Fruit fly (Drosophila melanogaster) whole organism, embryonic: ENCODE results near the gene capu.

Source experiments
- Atf-2 ChIP-seq: fragments of 200-800 bp; sonication (Bioruptor generic); optimal IDR thresholded peaks from 2 replicates; lab custom pipeline; 2016; ENCODE audit warnings: missing biosample characterization, missing genetic modification characterization
- CG11504 ChIP-seq: fragments of 200-800 bp; sonication (Bioruptor generic); optimal IDR thresholded peaks from 3 replicates; lab custom pipeline; 2019; ENCODE audit warnings: missing biosample characterization, mild to moderate bottlenecking, missing genetic modification characterization, moderate library complexity
- CG12769 ChIP-seq: fragments of 200-800 bp; sonication (Bioruptor generic); optimal IDR thresholded peaks from 2 replicates; lab custom pipeline; 2019; ENCODE audit warnings: missing biosample characterization, mild to moderate bottlenecking, missing genetic modification characterization, moderate library complexity
- CG14014 ChIP-seq: fragments of 200-800 bp; sonication (Bioruptor generic); IDR thresholded peaks from 2 replicates; pipeline ENCODE4 v1.3.6; 2022; ENCODE audit warnings: missing biosample characterization, missing genetic modification characterization
- CG14441 ChIP-seq: fragments of 200-800 bp; sonication (Bioruptor generic); IDR thresholded peaks from 2 replicates; pipeline ENCODE4 v1.3.6; 2022; ENCODE audit warnings: missing biosample characterization, missing genetic modification characterization
- CG1603 ChIP-seq: fragments of 200-800 bp; sonication (Bioruptor generic); optimal IDR thresholded peaks from 2 replicates; lab custom pipeline; 2019; ENCODE audit warnings: missing biosample characterization, mild to moderate bottlenecking, missing genetic modification characterization, moderate library complexity
- CG18599 ChIP-seq: fragments of 200-800 bp; sonication (Bioruptor generic); optimal IDR thresholded peaks from 3 replicates; lab custom pipeline; 2017; ENCODE audit warnings: missing biosample characterization, missing genetic modification characterization, mild to moderate bottlenecking, moderate library complexity, missing genetic modification reagents
- CG18764 ChIP-seq: fragments of 200-800 bp; sonication (Bioruptor generic); optimal IDR thresholded peaks from 3 replicates; lab custom pipeline; 2016; ENCODE audit warnings: missing biosample characterization, missing genetic modification characterization
- CG2120 ChIP-seq: fragments of 200-800 bp; sonication (Bioruptor generic); optimal IDR thresholded peaks from 3 replicates; lab custom pipeline; 2016; ENCODE audit warnings: missing biosample characterization, missing genetic modification characterization
- CG30431 ChIP-seq: fragments of 200-800 bp; sonication (Bioruptor generic); optimal IDR thresholded peaks from 2 replicates; lab custom pipeline; 2017; ENCODE audit warnings: missing biosample characterization, missing genetic modification characterization
- CG32532 ChIP-seq: fragments of 200-800 bp; sonication (Bioruptor generic); IDR thresholded peaks from 2 replicates; pipeline ENCODE4 v1.3.6; 2022; ENCODE audit warnings: missing biosample characterization, missing genetic modification characterization
- CG32767 ChIP-seq: fragments of 200-800 bp; sonication (Bioruptor generic); IDR thresholded peaks from 2 replicates; pipeline ENCODE4 v1.3.6; 2022; ENCODE audit warnings: missing biosample characterization, missing genetic modification characterization
- CG3281 ChIP-seq: fragments of 200-800 bp; sonication (Bioruptor generic); optimal IDR thresholded peaks from 3 replicates; lab custom pipeline; 2017; ENCODE audit warnings: missing biosample characterization, mild to moderate bottlenecking, missing genetic modification characterization
- CG34376 ChIP-seq: fragments of 200-800 bp; sonication (Bioruptor generic); optimal IDR thresholded peaks from 2 replicates; lab custom pipeline; 2018; ENCODE audit warnings: missing biosample characterization, mild to moderate bottlenecking, missing genetic modification characterization
- CG4730 ChIP-seq: fragments of 200-800 bp; sonication (Bioruptor generic); IDR thresholded peaks from 2 replicates; pipeline ENCODE4 v1.3.6; 2022; ENCODE audit warnings: missing biosample characterization, missing genetic modification characterization
- CG7357 ChIP-seq: fragments of 200-800 bp; sonication (Bioruptor generic); IDR thresholded peaks from 3 replicates; pipeline ENCODE4 v1.3.6; 2022; ENCODE audit warnings: missing biosample characterization, missing genetic modification characterization
- CG7839 ChIP-seq: fragments of 200-800 bp; sonication (Bioruptor generic); optimal IDR thresholded peaks from 3 replicates; lab custom pipeline; 2018; ENCODE audit warnings: missing biosample characterization, mild to moderate bottlenecking, missing genetic modification characterization, moderate library complexity
- Fer3 ChIP-seq: fragments of 200-800 bp; sonication (Bioruptor generic); optimal IDR thresholded peaks from 2 replicates; lab custom pipeline; 2018; ENCODE audit warnings: missing biosample characterization, mild to moderate bottlenecking, missing genetic modification characterization, moderate library complexity
- HLH3B ChIP-seq: fragments of 200-800 bp; sonication (Bioruptor generic); IDR thresholded peaks from 2 replicates; pipeline ENCODE4 v1.3.6; 2022; ENCODE audit warnings: missing biosample characterization, missing genetic modification characterization
- Hr51 ChIP-seq, 2 experiments: fragments of 200-800 bp; sonication (Bioruptor generic); optimal IDR thresholded peaks; 2 replicates in 1 of 2; 3 replicates in 1 of 2; lab custom pipeline; 2016 to 2018; ENCODE audit warnings: missing biosample characterization in 2 of 2, missing genetic modification characterization in 2 of 2, mild to moderate bottlenecking in 1 of 2, moderate library complexity in 1 of 2
- Meics ChIP-seq: fragments of 200-800 bp; sonication (Bioruptor generic); optimal IDR thresholded peaks from 2 replicates; lab custom pipeline; 2017; ENCODE audit warnings: missing biosample characterization, mild to moderate bottlenecking, missing genetic modification characterization
- Nf-YC ChIP-seq: fragments of 200-800 bp; optimal IDR thresholded peaks from 3 replicates; lab custom pipeline; 2019; ENCODE audit warnings: missing biosample characterization, mild to moderate bottlenecking, missing genetic modification characterization, moderate library complexity
- Vsx1 ChIP-seq: fragments of 200-800 bp; sonication (Bioruptor generic); optimal IDR thresholded peaks from 2 replicates; lab custom pipeline; 2017; ENCODE audit warnings: missing biosample characterization, mild to moderate bottlenecking, missing genetic modification characterization, missing genetic modification reagents
- cato ChIP-seq: fragments of 200-800 bp; sonication (Bioruptor generic); optimal IDR thresholded peaks from 2 replicates; lab custom pipeline; 2016; ENCODE audit warnings: missing biosample characterization, missing genetic modification characterization, borderline replicate concordance
- dmrt99B ChIP-seq: fragments of 200-800 bp; sonication (Bioruptor generic); optimal IDR thresholded peaks from 2 replicates; lab custom pipeline; 2018; ENCODE audit warnings: missing biosample characterization, mild to moderate bottlenecking, missing genetic modification characterization, moderate library complexity
- esg ChIP-seq: fragments of 200-800 bp; sonication (Bioruptor generic); conservative IDR thresholded peaks from 2 replicates; pipeline ENCODE4 v1.3.6; 2022; ENCODE audit warnings: missing biosample characterization, missing genetic modification characterization
- gem ChIP-seq: fragments of 200-800 bp; sonication (Bioruptor generic); optimal IDR thresholded peaks from 2 replicates; lab custom pipeline; 2019; ENCODE audit warnings: missing biosample characterization, mild to moderate bottlenecking, missing genetic modification characterization, moderate library complexity
- kni ChIP-seq: fragments of 200-800 bp; sonication (Bioruptor generic); optimal IDR thresholded peaks from 3 replicates; lab custom pipeline; 2017; ENCODE audit warnings: mild to moderate bottlenecking, missing biosample characterization, missing genetic modification reagents, missing genetic modification characterization
- lab ChIP-seq: fragments of 200-800 bp; sonication (Bioruptor generic); optimal IDR thresholded peaks from 3 replicates; lab custom pipeline; 2017; ENCODE audit warnings: missing biosample characterization, missing genetic modification characterization, mild to moderate bottlenecking, moderate library complexity, missing genetic modification reagents
- lmd ChIP-seq: fragments of 200-800 bp; sonication (Bioruptor generic); IDR thresholded peaks from 2 replicates; pipeline ENCODE4 v1.3.6; 2022; ENCODE audit warnings: missing biosample characterization, missing genetic modification characterization
- prd ChIP-seq, 3 experiments: fragments of >200 bp in 2 of 3; fragments of 200-800 bp in 1 of 3; sonication (Bioruptor generic) in 1 of 3; optimal IDR thresholded peaks in 2 of 3; IDR thresholded peaks in 1 of 3; 2 replicates in 2 of 3; 3 replicates in 1 of 3; pipeline versions ENCODE4 v1.3.6 to Lab custom; 2017 to 2022; ENCODE audit warnings: missing biosample characterization in 1 of 3, missing genetic modification characterization in 1 of 3
- ranshi ChIP-seq: fragments of 200-800 bp; sonication (Bioruptor generic); IDR thresholded peaks from 2 replicates; pipeline ENCODE4 v1.3.6; 2022; ENCODE audit warnings: missing biosample characterization, missing genetic modification characterization
- rib ChIP-seq: fragments of 200-800 bp; sonication (Bioruptor generic); IDR thresholded peaks from 2 replicates; pipeline ENCODE4 v1.3.6; 2022; ENCODE audit warnings: missing biosample characterization, missing genetic modification characterization
- row ChIP-seq: fragments of 200-800 bp; sonication (Bioruptor generic); IDR thresholded peaks from 3 replicates; pipeline ENCODE4 v1.3.6; 2022; ENCODE audit warnings: missing biosample characterization, missing genetic modification characterization
- sc ChIP-seq, 3 experiments: fragments of >200 bp in 2 of 3; fragments of 200-800 bp in 1 of 3; sonication (Bioruptor generic) in 1 of 3; optimal IDR thresholded peaks; 2 replicates in 2 of 3; 3 replicates in 1 of 3; lab custom pipeline; 2017; ENCODE audit warnings: mild to moderate bottlenecking in 1 of 3, missing biosample characterization in 1 of 3, missing genetic modification characterization in 1 of 3, missing genetic modification reagents in 1 of 3
- slbo ChIP-seq: fragments of 200-800 bp; sonication (Bioruptor generic); IDR thresholded peaks from 2 replicates; pipeline ENCODE4 v1.3.6; 2022; ENCODE audit warnings: missing biosample characterization, missing genetic modification characterization
- trh ChIP-seq: fragments of 200-800 bp; sonication (Bioruptor generic); optimal IDR thresholded peaks from 2 replicates; lab custom pipeline; 2016; ENCODE audit warnings: missing biosample characterization, missing genetic modification characterization

The capu gene

DNA sequence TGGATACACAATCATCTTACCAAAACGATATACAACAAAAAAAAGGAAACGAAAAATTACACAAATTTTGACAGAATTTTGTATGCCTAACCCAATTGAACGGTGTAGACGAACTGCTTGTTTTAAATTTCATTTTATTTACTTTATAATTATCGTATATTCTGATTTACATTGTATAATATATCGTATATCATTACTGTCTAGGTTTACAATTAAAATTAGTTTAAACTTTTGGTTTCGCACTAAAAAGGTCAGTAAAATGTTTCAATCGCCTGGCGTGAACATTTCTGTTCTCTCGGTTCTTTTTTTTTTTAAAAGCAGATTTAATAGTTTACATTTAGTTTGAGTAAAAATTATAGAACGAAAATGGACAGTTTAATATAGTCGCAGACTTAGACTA, at the start of gene capu:
TSS of gene capu (minus strand) at position 101 of the 400 bp plus-strand sequence.
- TF ChIP-seq Nf-YC (no peak), Atf-2 (GFP tag; lab: Kevin White, UChicago) (no peak), Fer3 (tag; lab: Kevin White, UChicago) (no peak), CG34376 (no peak)

dm6 chr2L:3942094-3942493, 39.4 kb upstream of the capu start:
- TF ChIP-seq HLH3B (GFP tag; lab: Robert Waterston, UW) = peak; percentile 16; the same call in 1 of the 2 replicates
- 0 out of 2 replicates have a peak, but pooled peaks have one; percentile 28 for TF ChIP-seq CG14014 (GFP tag; lab: Robert Waterston, UW)
- TF ChIP-seq CG4730 (GFP tag; lab: Robert Waterston, UW) = 0 out of 2 replicates have a peak, but pooled peaks have one; percentile 21
- peak; percentile 23; the same call in 1 of the 2 replicates for TF ChIP-seq CG32767 (GFP tag; lab: Robert Waterston, UW)
- TF ChIP-seq CG2120 = peak; percentile 30
- TF ChIP-seq CG11504 (tag; lab: Kevin White, UChicago) = peak; percentile 23
- peak; percentile 51 for TF ChIP-seq lab (GFP tag; lab: Kevin White, UChicago)
- no peak for TF ChIP-seq trh
- peak; percentile 30 for TF ChIP-seq gem (tag; lab: Kevin White, UChicago)
- TF ChIP-seq CG18764 (GFP tag; lab: Kevin White, UChicago) = no peak
- TF ChIP-seq prd (optimal IDR thresholded peaks at IDR 0.05; lab: Kevin White, UChicago) = no peak
- 0 out of 3 replicates have a peak, but pooled peaks have one; percentile 31 for TF ChIP-seq prd (GFP tag; IDR thresholded peaks at IDR 0.05; lab: Robert Waterston, UW)
- TF ChIP-seq Vsx1 = no peak
- no peak for TF ChIP-seq CG30431 (GFP tag; lab: Kevin White, UChicago)
- peak; percentile 22; the same call in 1 of the 3 replicates for TF ChIP-seq row (GFP tag; lab: Robert Waterston, UW)
- TF ChIP-seq sc (optimal IDR thresholded peaks at IDR 0.05; lab: Kevin White, UChicago) = no peak
- TF ChIP-seq sc (GFP tag; optimal IDR thresholded peaks at IDR 0.05; lab: Kevin White, UChicago) = no peak
- TF ChIP-seq CG12769 = peak; percentile 42
- no peak for TF ChIP-seq CG7839
- TF ChIP-seq slbo (GFP tag; lab: Robert Waterston, UW) = peak; percentile 51
- TF ChIP-seq CG18599 (GFP tag; lab: Kevin White, UChicago) = peak; percentile 52
- TF ChIP-seq CG3281 = peak; percentile 1
- TF ChIP-seq CG32532 (GFP tag; lab: Robert Waterston, UW) = peak; percentile 39; the same call in 1 of the 2 replicates
- 0 out of 2 replicates have a peak, but pooled peaks have one; percentile 31 for TF ChIP-seq CG14441
- TF ChIP-seq dmrt99B (tag; lab: Kevin White, UChicago) = peak; percentile 17
- TF ChIP-seq Meics (GFP tag; lab: Kevin White, UChicago) = peak; percentile 13
- TF ChIP-seq CG1603 (tag; lab: Kevin White, UChicago) = peak; percentile 1
- peak; percentile 38; the same call in 1 of the 2 replicates for TF ChIP-seq ranshi (GFP tag; lab: Robert Waterston, UW)
- TF ChIP-seq rib (GFP tag; lab: Robert Waterston, UW) = no peak
- no peak for TF ChIP-seq kni (GFP tag; lab: Kevin White, UChicago)
- TF ChIP-seq esg (GFP tag; lab: Robert Waterston, UW) = peak; percentile 26; the same call in 1 of the 2 replicates
- peak in 1 of 2 experiments; percentile 8 for TF ChIP-seq Hr51 (GFP tag; optimal IDR thresholded peaks at IDR 0.05; lab: Kevin White, UChicago)
- TF ChIP-seq cato (GFP tag; lab: Kevin White, UChicago) = no peak
- TF ChIP-seq lmd = peak; percentile 31; the same call in 1 of the 2 replicates
- 0 out of 3 replicates have a peak, but pooled peaks have one; percentile 32 for TF ChIP-seq CG7357 (GFP tag; lab: Robert Waterston, UW)
